Worm (Caenorhabditis elegans) whole organism, L1 larva: ENCODE measurements around the gene F59G1.8.

Experiments used
- ceh-88 ChIP-seq: fragments of 200-800 bp; sonication (Bioruptor generic); IDR thresholded peaks from 2 replicates; pipeline ENCODE4 v1.3.6; 2022; ENCODE audit warnings: missing genetic modification characterization, missing compliant biosample characterization
- fos-1 ChIP-seq: fragments of 150-350 bp; optimal IDR thresholded peaks from 2 replicates; lab custom pipeline; 2014; ENCODE audit warnings: missing biosample characterization, missing genetic modification characterization
- lin-39 ChIP-seq: fragments of 150-350 bp; optimal IDR thresholded peaks from 2 replicates; lab custom pipeline; 2014; ENCODE audit warnings: missing biosample characterization, missing genetic modification reagents, missing genetic modification characterization
- mep-1 ChIP-seq: fragments of 150-350 bp; optimal IDR thresholded peaks from 2 replicates; lab custom pipeline; 2014; ENCODE audit warnings: missing biosample characterization, missing genetic modification characterization
- rnt-1 ChIP-seq: sonication (generic microtip); optimal IDR thresholded peaks from 2 replicates; lab custom pipeline; 2016; ENCODE audit warnings: mild to moderate bottlenecking, missing genetic modification characterization, moderate library complexity, missing compliant biosample characterization
- skn-1 ChIP-seq: fragments of 150-350 bp; optimal IDR thresholded peaks from 2 replicates; lab custom pipeline; 2014; ENCODE audit warnings: missing biosample characterization, missing genetic modification characterization
- zag-1 ChIP-seq: fragments of 150-350 bp; optimal IDR thresholded peaks from 2 replicates; lab custom pipeline; 2014; ENCODE audit warnings: missing biosample characterization, missing genetic modification characterization

DNA sequence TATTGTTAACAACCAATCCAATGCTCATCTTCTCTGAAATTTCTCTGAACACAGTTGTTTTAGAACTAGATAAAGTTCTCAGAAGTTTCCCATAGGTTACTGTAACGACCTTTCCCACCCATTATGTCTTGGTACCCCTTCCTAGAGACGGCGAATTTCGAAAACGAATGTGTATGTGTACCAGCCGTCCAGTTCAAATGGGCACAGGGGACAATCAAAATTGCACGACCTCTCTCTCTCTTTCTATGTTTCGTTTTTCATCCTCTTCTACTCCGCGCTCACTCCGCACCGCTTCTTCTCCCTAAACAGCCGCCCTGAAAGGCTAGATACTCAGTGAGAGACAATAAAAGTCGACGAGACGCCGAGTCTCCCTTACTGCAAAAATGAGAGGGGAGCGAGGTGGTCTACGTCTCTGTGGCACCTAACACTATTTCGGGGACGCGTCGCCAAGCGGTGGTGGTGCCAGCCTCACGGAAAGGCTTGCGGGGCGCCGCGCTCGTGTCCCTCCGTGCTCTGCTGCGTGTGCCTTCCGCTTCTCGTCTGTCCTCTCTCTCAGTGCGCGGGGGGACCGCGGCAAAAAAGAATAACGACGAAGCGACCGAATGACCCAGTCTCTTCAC lies 4.8 kb upstream of the F59G1.8 start:
- no peak for TF ChIP-seq lin-39 (tag; lab: Kevin White, UChicago)
- no peak for TF ChIP-seq skn-1 (tag; lab: Kevin White, UChicago)
- no peak for TF ChIP-seq zag-1 (tag; lab: Kevin White, UChicago)
- no peak for TF ChIP-seq fos-1 (tag; lab: Kevin White, UChicago)
- no peak for TF ChIP-seq mep-1
- TF ChIP-seq rnt-1 (tag; lab: Kevin White, UChicago), result peak; percentile 20
- TF ChIP-seq ceh-88 (GFP tag; lab: Robert Waterston, UW), result no peak
